Fruit fly (Drosophila melanogaster) whole organism, wandering third instar larva: ENCODE results near the gene robo2.

Experiments
- Hr83 ChIP-seq: fragments of 200-300 bp; sonication (Bioruptor generic); optimal IDR thresholded peaks from 2 replicates; lab custom pipeline; 2016; ENCODE audit warnings: missing biosample characterization, mild to moderate bottlenecking, missing genetic modification characterization, moderate library complexity; ENCODE audit not compliant: poor library complexity, severe bottlenecking
- Jra ChIP-seq: sonication (Bioruptor generic); optimal IDR thresholded peaks from 2 replicates; lab custom pipeline; 2016; ENCODE audit warnings: missing biosample characterization, missing genetic modification characterization
- Mio ChIP-seq: sonication (Bioruptor generic); optimal IDR thresholded peaks from 2 replicates; lab custom pipeline; 2016; ENCODE audit warnings: missing biosample characterization, missing genetic modification characterization
- Vsx2 ChIP-seq: fragments of 200-300, 225-300 bp; sonication (Bioruptor generic); optimal IDR thresholded peaks from 2 replicates; lab custom pipeline; 2018; ENCODE audit warnings: missing biosample characterization, missing genetic modification characterization; ENCODE audit not compliant: partially characterized antibody
- brk ChIP-seq: fragments of 200-800 bp; sonication (Bioruptor generic); optimal IDR thresholded peaks from 2 replicates; lab custom pipeline; 2016; ENCODE audit warnings: missing biosample characterization, mild to moderate bottlenecking, missing genetic modification characterization
- dsf ChIP-seq: sonication (Bioruptor generic); optimal IDR thresholded peaks from 2 replicates; lab custom pipeline; 2016; ENCODE audit warnings: missing biosample characterization, missing genetic modification characterization, borderline replicate concordance
- ey ChIP-seq: fragments of 200-800 bp; sonication (Bioruptor generic); optimal IDR thresholded peaks from 2 replicates; lab custom pipeline; 2016; ENCODE audit warnings: missing biosample characterization, missing genetic modification characterization
- jim ChIP-seq: fragments of 175-275, 200-325 bp; sonication (Bioruptor generic); optimal IDR thresholded peaks from 2 replicates; lab custom pipeline; 2016; ENCODE audit warnings: missing biosample characterization, mild to moderate bottlenecking, missing genetic modification characterization
- pan ChIP-seq: fragments of >200 bp; optimal IDR thresholded peaks from 2 replicates; lab custom pipeline; 2017
- psq ChIP-seq: fragments of 200-800 bp; sonication (Bioruptor generic); optimal IDR thresholded peaks from 3 replicates; lab custom pipeline; 2017; ENCODE audit warnings: missing biosample characterization, mild to moderate bottlenecking, missing genetic modification characterization, moderate library complexity
- sage ChIP-seq: fragments of 200-800 bp; sonication (Bioruptor generic); optimal IDR thresholded peaks from 2 replicates; lab custom pipeline; 2016; ENCODE audit warnings: missing biosample characterization, mild to moderate bottlenecking, missing genetic modification characterization
- tai ChIP-seq: sonication (Bioruptor generic); optimal IDR thresholded peaks from 2 replicates; lab custom pipeline; 2016; ENCODE audit warnings: missing biosample characterization, missing genetic modification characterization
- usp ChIP-seq: fragments of >200 bp; optimal IDR thresholded peaks from 2 replicates; lab custom pipeline; 2017; ENCODE audit warnings: missing biosample characterization, missing genetic modification characterization

dm6 chr2L:1346034-1346433, 74.2 kb downstream of the robo2 start:
- TF ChIP-seq sage, result no peak
- no peak for TF ChIP-seq pan
- TF ChIP-seq tai (GFP tag; lab: Kevin White, UChicago), result no peak
- TF ChIP-seq ey, result no peak
- no peak for TF ChIP-seq jim (GFP tag; lab: Kevin White, UChicago)
- no peak for TF ChIP-seq usp (GFP tag; lab: Kevin White, UChicago)
- no peak for TF ChIP-seq psq (GFP tag; lab: Kevin White, UChicago)
- no peak for TF ChIP-seq Jra (GFP tag; lab: Kevin White, UChicago)
- no peak for TF ChIP-seq brk (GFP tag; lab: Kevin White, UChicago)
- TF ChIP-seq Vsx2 (GFP tag; lab: Kevin White, UChicago), result no peak
- no peak for TF ChIP-seq Mio (GFP tag; lab: Kevin White, UChicago)
- TF ChIP-seq dsf, result no peak
- TF ChIP-seq Hr83 (GFP tag; lab: Kevin White, UChicago), result no peak
